Fruit fly (Drosophila melanogaster) whole organism, embryonic: Measurements from ENCODE around the gene Notum.

Source experiments
- Aef1 ChIP-seq: fragments of 200-800 bp; sonication (Bioruptor generic); IDR thresholded peaks from 3 replicates; pipeline ENCODE4 v1.3.6; 2022; ENCODE audit warnings: missing biosample characterization, missing genetic modification characterization
- Antp ChIP-seq: fragments of 200-800 bp; sonication (Bioruptor generic); optimal IDR thresholded peaks from 3 replicates; lab custom pipeline; 2016; ENCODE audit warnings: missing biosample characterization, missing genetic modification characterization
- CG10321 ChIP-seq: fragments of 200-800 bp; sonication (Bioruptor generic); IDR thresholded peaks from 2 replicates; pipeline ENCODE4 v1.3.6; 2022; ENCODE audit warnings: missing biosample characterization, missing genetic modification characterization
- CG11456 ChIP-seq: fragments of 200-800 bp; sonication (Bioruptor generic); IDR thresholded peaks from 3 replicates; pipeline ENCODE4 v1.3.6; 2022; ENCODE audit warnings: missing biosample characterization, missing genetic modification characterization
- CG13296 ChIP-seq: fragments of 200-800 bp; sonication (Bioruptor generic); optimal IDR thresholded peaks from 3 replicates; lab custom pipeline; 2018; ENCODE audit warnings: missing biosample characterization, mild to moderate bottlenecking, missing genetic modification characterization
- CG13894 ChIP-seq: fragments of 200-800 bp; sonication (Bioruptor generic); optimal IDR thresholded peaks from 3 replicates; lab custom pipeline; 2018; ENCODE audit warnings: missing biosample characterization, mild to moderate bottlenecking, missing genetic modification characterization, moderate library complexity
- CG14441 ChIP-seq: fragments of 200-800 bp; sonication (Bioruptor generic); IDR thresholded peaks from 2 replicates; pipeline ENCODE4 v1.3.6; 2022; ENCODE audit warnings: missing biosample characterization, missing genetic modification characterization
- CG15696 ChIP-seq: fragments of 200-800 bp; sonication (Bioruptor generic); optimal IDR thresholded peaks from 2 replicates; lab custom pipeline; 2019; ENCODE audit warnings: missing biosample characterization, mild to moderate bottlenecking, missing genetic modification characterization, moderate library complexity
- CG16779 ChIP-seq: fragments of 200-800 bp; sonication (Bioruptor generic); IDR thresholded peaks from 2 replicates; pipeline ENCODE4 v1.3.6; 2022; ENCODE audit warnings: missing biosample characterization, missing genetic modification characterization
- CG16863 ChIP-seq: fragments of 200-800 bp; sonication (Bioruptor generic); optimal IDR thresholded peaks from 3 replicates; lab custom pipeline; 2016; ENCODE audit warnings: missing biosample characterization, missing genetic modification characterization
- CG17568 ChIP-seq: fragments of 200-800 bp; sonication (Bioruptor generic); optimal IDR thresholded peaks from 2 replicates; lab custom pipeline; 2018; ENCODE audit warnings: missing biosample characterization, mild to moderate bottlenecking, missing genetic modification characterization, moderate library complexity
- CG2712 ChIP-seq: fragments of 200-800 bp; optimal IDR thresholded peaks from 3 replicates; lab custom pipeline; 2019; ENCODE audit warnings: missing biosample characterization, mild to moderate bottlenecking, missing genetic modification characterization, moderate library complexity
- CG3281 ChIP-seq: fragments of 200-800 bp; sonication (Bioruptor generic); optimal IDR thresholded peaks from 3 replicates; lab custom pipeline; 2017; ENCODE audit warnings: missing biosample characterization, mild to moderate bottlenecking, missing genetic modification characterization
- CG4820 ChIP-seq: fragments of 200-800 bp; sonication (Bioruptor generic); optimal IDR thresholded peaks from 3 replicates; lab custom pipeline; 2016; ENCODE audit warnings: missing biosample characterization, missing genetic modification characterization
- CG6689 ChIP-seq: fragments of 200-800 bp; sonication (Bioruptor generic); IDR thresholded peaks from 2 replicates; pipeline ENCODE4 v1.3.6; 2022; ENCODE audit warnings: missing biosample characterization, missing genetic modification characterization
- CG8388 ChIP-seq: fragments of 200-800 bp; sonication (Bioruptor generic); optimal IDR thresholded peaks from 2 replicates; lab custom pipeline; 2019; ENCODE audit warnings: missing biosample characterization, mild to moderate bottlenecking, missing genetic modification characterization, moderate library complexity
- CG8478 ChIP-seq: fragments of >200 bp; optimal IDR thresholded peaks from 2 replicates; lab custom pipeline; 2018
- CTCF ChIP-seq: fragments of 200-800 bp; sonication (Bioruptor generic); optimal IDR thresholded peaks from 2 replicates; lab custom pipeline; 2017; ENCODE audit warnings: missing biosample characterization, mild to moderate bottlenecking, missing genetic modification characterization, moderate library complexity
- D ChIP-seq, 2 experiments: fragments of 200-800 bp in 1 of 2; fragments of >200 bp in 1 of 2; sonication (Bioruptor generic) in 1 of 2; optimal IDR thresholded peaks; 2 replicates in 1 of 2; 3 replicates in 1 of 2; lab custom pipeline; 2017; ENCODE audit warnings: mild to moderate bottlenecking in 1 of 2, missing biosample characterization in 1 of 2, missing genetic modification characterization in 1 of 2, missing genetic modification reagents in 1 of 2
- Dad ChIP-seq: fragments of 200-800 bp; sonication (Bioruptor generic); optimal IDR thresholded peaks from 3 replicates; lab custom pipeline; 2016; ENCODE audit warnings: missing biosample characterization, missing genetic modification characterization
- Dbx ChIP-seq: fragments of 200-800 bp; sonication (Bioruptor generic); IDR thresholded peaks from 3 replicates; pipeline ENCODE4 v1.3.6; 2022; ENCODE audit warnings: missing biosample characterization, missing genetic modification characterization
- Eip74EF ChIP-seq, 2 experiments: fragments of 200-800 bp in 1 of 2; fragments of >200 bp in 1 of 2; sonication (Bioruptor generic) in 1 of 2; optimal IDR thresholded peaks; 2 replicates each; lab custom pipeline; 2017 to 2019; ENCODE audit warnings: missing biosample characterization in 2 of 2, missing genetic modification characterization in 2 of 2, mild to moderate bottlenecking in 1 of 2, moderate library complexity in 1 of 2
- Fer1 ChIP-seq: fragments of 200-800 bp; sonication (Bioruptor generic); optimal IDR thresholded peaks from 2 replicates; lab custom pipeline; 2017; ENCODE audit warnings: missing biosample characterization, mild to moderate bottlenecking, missing genetic modification characterization
- H15 ChIP-seq: fragments of 200-800 bp; sonication (Bioruptor generic); IDR thresholded peaks from 3 replicates; pipeline ENCODE4 v1.3.6; 2022; ENCODE audit warnings: missing biosample characterization, missing genetic modification characterization
- H2.0 ChIP-seq: fragments of 200-800 bp; sonication (Bioruptor generic); IDR thresholded peaks from 2 replicates; pipeline ENCODE4 v1.3.6; 2022; ENCODE audit warnings: missing biosample characterization, missing genetic modification characterization
- HLH54F ChIP-seq: fragments of 200-800 bp; sonication (Bioruptor generic); optimal IDR thresholded peaks from 3 replicates; lab custom pipeline; 2016; ENCODE audit warnings: missing biosample characterization, missing genetic modification characterization
- Hr78 ChIP-seq, 2 experiments: fragments of 200-800 bp in 1 of 2; fragments of >200 bp in 1 of 2; sonication (Bioruptor generic) in 1 of 2; optimal IDR thresholded peaks; 2 replicates each; lab custom pipeline; 2017 to 2019; ENCODE audit warnings: missing biosample characterization in 2 of 2, missing genetic modification characterization in 2 of 2, mild to moderate bottlenecking in 1 of 2, moderate library complexity in 1 of 2
- NC2β ChIP-seq: fragments of 200-800 bp; sonication (Bioruptor generic); optimal IDR thresholded peaks from 2 replicates; lab custom pipeline; 2016; ENCODE audit warnings: missing biosample characterization, missing genetic modification characterization
- Tbp ChIP-seq: fragments of >200 bp; optimal IDR thresholded peaks from 2 replicates; lab custom pipeline; 2018; ENCODE audit warnings: missing biosample characterization, missing genetic modification characterization
- Xbp1 ChIP-seq: fragments of 200-800 bp; sonication (Bioruptor generic); optimal IDR thresholded peaks from 3 replicates; lab custom pipeline; 2016; ENCODE audit warnings: missing biosample characterization, mild to moderate bottlenecking, missing genetic modification characterization
- Xrp1 ChIP-seq: fragments of 200-800 bp; sonication (Bioruptor generic); IDR thresholded peaks from 2 replicates; pipeline ENCODE4 v1.3.6; 2022; ENCODE audit warnings: missing biosample characterization, missing genetic modification characterization
- ac ChIP-seq: fragments of 200-800 bp; sonication (Bioruptor generic); optimal IDR thresholded peaks from 3 replicates; lab custom pipeline; 2017; ENCODE audit warnings: missing biosample characterization, mild to moderate bottlenecking, missing genetic modification characterization
- chif ChIP-seq, 2 experiments: fragments of 200-800 bp; sonication (Bioruptor generic); optimal IDR thresholded peaks; 3 replicates each; lab custom pipeline; 2016; ENCODE audit warnings: missing biosample characterization in 2 of 2, missing genetic modification characterization in 2 of 2
- ci ChIP-seq: fragments of 200-800 bp; sonication (Bioruptor generic); IDR thresholded peaks from 3 replicates; pipeline ENCODE4 v1.3.6; 2022; ENCODE audit warnings: missing biosample characterization, missing genetic modification characterization
- fru ChIP-seq: fragments of >200 bp; optimal IDR thresholded peaks from 2 replicates; lab custom pipeline; 2017
- gem ChIP-seq: fragments of 200-800 bp; sonication (Bioruptor generic); optimal IDR thresholded peaks from 2 replicates; lab custom pipeline; 2019; ENCODE audit warnings: missing biosample characterization, mild to moderate bottlenecking, missing genetic modification characterization, moderate library complexity
- grau ChIP-seq: fragments of 200-800 bp; optimal IDR thresholded peaks from 3 replicates; lab custom pipeline; 2019; ENCODE audit warnings: missing biosample characterization, mild to moderate bottlenecking, missing genetic modification characterization, moderate library complexity
- hb ChIP-seq: fragments of 200-800 bp; sonication (Bioruptor generic); IDR thresholded peaks from 3 replicates; pipeline ENCODE4 v1.3.6; 2022; ENCODE audit warnings: missing biosample characterization, missing genetic modification characterization; ENCODE audit not compliant: partially characterized antibody
- hbn ChIP-seq: fragments of 200-800 bp; sonication (Bioruptor generic); IDR thresholded peaks from 2 replicates; pipeline ENCODE4 v1.3.6; 2022; ENCODE audit warnings: missing biosample characterization, missing genetic modification characterization; ENCODE audit not compliant: partially characterized antibody
- phol ChIP-seq: fragments of 200-800 bp; sonication (Bioruptor generic); optimal IDR thresholded peaks from 3 replicates; lab custom pipeline; 2018; ENCODE audit warnings: missing biosample characterization, mild to moderate bottlenecking, missing genetic modification characterization, moderate library complexity
- salm ChIP-seq: fragments of 200-800 bp; sonication (Bioruptor generic); optimal IDR thresholded peaks from 2 replicates; lab custom pipeline; 2018; ENCODE audit warnings: missing biosample characterization, mild to moderate bottlenecking, missing genetic modification characterization
- scrt ChIP-seq: fragments of 200-800 bp; sonication (Bioruptor generic); optimal IDR thresholded peaks from 2 replicates; lab custom pipeline; 2018; ENCODE audit warnings: missing biosample characterization, mild to moderate bottlenecking, missing genetic modification characterization, moderate library complexity
- seq ChIP-seq: fragments of 200-800 bp; sonication (Bioruptor generic); IDR thresholded peaks from 2 replicates; pipeline ENCODE4 v1.3.6; 2022; ENCODE audit warnings: missing biosample characterization, missing genetic modification characterization
- sima ChIP-seq: fragments of 200-800 bp; sonication (Bioruptor generic); optimal IDR thresholded peaks from 2 replicates; lab custom pipeline; 2016; ENCODE audit warnings: missing biosample characterization, missing genetic modification characterization
- slp2 ChIP-seq: fragments of 200-800 bp; sonication (Bioruptor generic); optimal IDR thresholded peaks from 2 replicates; lab custom pipeline; 2016; ENCODE audit warnings: missing biosample characterization, missing genetic modification characterization
- so ChIP-seq: fragments of 200-800 bp; sonication (Bioruptor generic); IDR thresholded peaks from 3 replicates; pipeline ENCODE4 v1.3.6; 2022; ENCODE audit warnings: missing biosample characterization, missing genetic modification characterization
- tx ChIP-seq: fragments of 200-800 bp; sonication (Bioruptor generic); optimal IDR thresholded peaks from 2 replicates; lab custom pipeline; 2016; ENCODE audit warnings: missing biosample characterization, missing genetic modification characterization
- vfl ChIP-seq: fragments of 200-800 bp; sonication (Bioruptor generic); optimal IDR thresholded peaks from 2 replicates; lab custom pipeline; 2016; ENCODE audit warnings: missing biosample characterization, missing genetic modification characterization
- zen ChIP-seq: fragments of 200-800 bp; sonication (Bioruptor generic); optimal IDR thresholded peaks from 3 replicates; lab custom pipeline; 2018; ENCODE audit warnings: missing biosample characterization, mild to moderate bottlenecking, missing genetic modification characterization, moderate library complexity
- zen2 ChIP-seq: fragments of 200-800 bp; sonication (Bioruptor generic); IDR thresholded peaks from 3 replicates; pipeline ENCODE4 v1.3.6; 2022; ENCODE audit warnings: missing biosample characterization, missing genetic modification characterization; ENCODE audit not compliant: partially characterized antibody

The Notum gene

DNA sequence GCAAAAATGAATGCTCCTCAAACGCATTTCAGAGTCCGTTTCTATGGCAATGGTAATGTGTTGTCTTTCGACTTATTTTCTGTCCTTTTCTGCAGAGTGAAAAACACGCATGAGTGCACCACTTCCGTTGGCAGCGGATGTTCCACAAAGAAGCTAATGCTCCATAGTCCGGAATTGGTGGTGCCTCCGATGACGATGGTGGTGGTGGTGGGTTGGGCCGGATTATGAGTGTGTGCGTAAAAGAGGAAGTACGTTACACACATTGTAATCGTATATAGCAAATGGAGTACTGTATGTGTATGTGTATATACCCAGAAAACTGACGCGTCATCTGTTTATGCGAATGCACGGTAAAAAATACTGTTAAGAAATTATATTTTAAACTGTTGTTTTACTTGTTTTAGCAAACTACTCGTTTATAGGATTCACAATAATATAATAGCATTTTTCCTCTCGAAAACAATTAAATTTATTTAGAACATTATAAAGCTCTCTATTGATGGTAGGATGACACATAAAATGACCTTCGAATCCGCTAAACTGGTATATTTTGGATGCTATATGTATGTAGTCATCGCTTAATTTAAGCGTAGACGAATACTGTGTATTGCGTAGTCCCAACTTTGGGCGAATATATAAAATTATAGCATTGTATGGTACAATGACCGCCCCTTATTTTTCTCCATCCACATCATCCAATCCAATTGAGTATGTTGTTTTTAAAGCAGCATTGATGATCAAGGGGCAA is 22.0 kb downstream of the Notum start (continued):
- no peak for TF ChIP-seq chif (GFP tag; optimal IDR thresholded peaks at IDR 0.05; lab: Kevin White, UChicago)
- TF ChIP-seq gem: peak; percentile 84
- TF ChIP-seq H15 (GFP tag; lab: Robert Waterston, UW): no peak; the same call in 2 of the 3 replicates
- no peak for TF ChIP-seq CG4820
- TF ChIP-seq salm (tag; lab: Kevin White, UChicago): peak; percentile 54
- no peak for TF ChIP-seq CG11456 (GFP tag; lab: Robert Waterston, UW)
- peak; percentile 46 for TF ChIP-seq Xrp1
- TF ChIP-seq seq (GFP tag; lab: Robert Waterston, UW): 0 out of 2 replicates have a peak, but pooled peaks have one; percentile 30
- no peak for TF ChIP-seq CG10321 (GFP tag; lab: Robert Waterston, UW)
- no peak for TF ChIP-seq CG8478
- TF ChIP-seq CG6689 (GFP tag; lab: Robert Waterston, UW): peak; percentile 61
- no peak for TF ChIP-seq HLH54F (GFP tag; lab: Kevin White, UChicago)
- no peak for TF ChIP-seq Dad (GFP tag; lab: Kevin White, UChicago)
- TF ChIP-seq CG16863 (GFP tag; lab: Kevin White, UChicago): no peak
- peak in 1 of 2 experiments; percentile 58 for TF ChIP-seq Eip74EF (GFP tag; optimal IDR thresholded peaks at IDR 0.05; lab: Kevin White, UChicago)
- TF ChIP-seq Antp (GFP tag; lab: Kevin White, UChicago): no peak
- no peak for TF ChIP-seq vfl (GFP tag; lab: Kevin White, UChicago)
- TF ChIP-seq CG14441: no peak
- TF ChIP-seq CG13296 (GFP tag; lab: Kevin White, UChicago): no peak
- peak; percentile 72 for TF ChIP-seq D (optimal IDR thresholded peaks at IDR 0.05; lab: Kevin White, UChicago)
- peak; percentile 46 for TF ChIP-seq D (GFP tag; optimal IDR thresholded peaks at IDR 0.05; lab: Kevin White, UChicago)
- peak; percentile 11 for TF ChIP-seq Xbp1 (GFP tag; lab: Kevin White, UChicago)
- TF ChIP-seq sima (GFP tag; lab: Kevin White, UChicago): no peak
- 0 out of 3 replicates have a peak, but pooled peaks have one; percentile 28 for TF ChIP-seq ci (GFP tag; lab: Robert Waterston, UW)
- TF ChIP-seq Hr78 (GFP tag; optimal IDR thresholded peaks at IDR 0.05; lab: Kevin White, UChicago): no peak
- TF ChIP-seq hbn (GFP tag; lab: Robert Waterston, UW): no peak
- TF ChIP-seq CG2712 (tag; lab: Kevin White, UChicago): peak; percentile 62
- TF ChIP-seq Dbx: peak; percentile 53; the same call in 1 of the 3 replicates
- no peak for TF ChIP-seq zen2
- TF ChIP-seq Tbp (GFP tag; lab: Kevin White, UChicago): no peak
- peak; percentile 31 for TF ChIP-seq grau (tag; lab: Kevin White, UChicago)
- TF ChIP-seq phol (tag; lab: Kevin White, UChicago): no peak
- peak; percentile 63 for TF ChIP-seq H2.0 (GFP tag; lab: Robert Waterston, UW)
- TF ChIP-seq CG15696: no peak
- TF ChIP-seq CTCF (GFP tag; lab: Kevin White, UChicago): no peak
- peak; percentile 81 for TF ChIP-seq CG13894
- TF ChIP-seq CG16779 (GFP tag; lab: Robert Waterston, UW): no peak
- TF ChIP-seq slp2 (GFP tag; lab: Kevin White, UChicago): no peak
- no peak for TF ChIP-seq ac (GFP tag; lab: Kevin White, UChicago)
- TF ChIP-seq CG8388 (GFP tag; lab: Kevin White, UChicago): peak; percentile 60
- no peak for TF ChIP-seq fru
- TF ChIP-seq scrt: no peak
- TF ChIP-seq CG3281 (GFP tag; lab: Kevin White, UChicago): peak; percentile 27
- TF ChIP-seq Fer1: no peak
- TF ChIP-seq CG17568 (GFP tag; lab: Kevin White, UChicago): no peak
- TF ChIP-seq zen (tag; lab: Kevin White, UChicago): no peak
- TF ChIP-seq tx (GFP tag; lab: Kevin White, UChicago): no peak
- peak; percentile 34; the same call in 2 of the 3 replicates for TF ChIP-seq Aef1 (GFP tag; lab: Robert Waterston, UW)
- TF ChIP-seq hb: no peak
- TF ChIP-seq NC2β (GFP tag; lab: Kevin White, UChicago): no peak
- TF ChIP-seq so (GFP tag; lab: Robert Waterston, UW): no peak; the same call in 2 of the 3 replicates
